Fruit fly (Drosophila melanogaster) whole organism, embryonic: ENCODE results near the gene CG7203.

ENCODE experiments used
- Antp ChIP-seq: fragments of 200-800 bp; sonication (Bioruptor generic); optimal IDR thresholded peaks from 3 replicates; lab custom pipeline; 2016; ENCODE audit warnings: missing biosample characterization, missing genetic modification characterization
- BEAF-32 ChIP-seq: fragments of 200-800 bp; sonication (Bioruptor generic); optimal IDR thresholded peaks from 3 replicates; lab custom pipeline; 2017; ENCODE audit warnings: missing biosample characterization, missing genetic modification characterization, mild to moderate bottlenecking, moderate library complexity, missing genetic modification reagents
- Blimp-1 ChIP-seq: fragments of 200-800 bp; sonication (Bioruptor generic); optimal IDR thresholded peaks from 3 replicates; lab custom pipeline; 2018; ENCODE audit warnings: missing biosample characterization, missing genetic modification characterization, mild to moderate bottlenecking, moderate library complexity, missing genetic modification reagents
- CG10209 ChIP-seq: fragments of 200-800 bp; sonication (Bioruptor generic); optimal IDR thresholded peaks from 3 replicates; lab custom pipeline; 2017; ENCODE audit warnings: missing biosample characterization, mild to moderate bottlenecking, missing genetic modification characterization, missing genetic modification reagents
- CG10565 ChIP-seq: fragments of 200-800 bp; sonication (Bioruptor generic); optimal IDR thresholded peaks from 3 replicates; lab custom pipeline; 2016; ENCODE audit warnings: missing biosample characterization, mild to moderate bottlenecking, missing genetic modification characterization
- CG11504 ChIP-seq: fragments of 200-800 bp; sonication (Bioruptor generic); optimal IDR thresholded peaks from 3 replicates; lab custom pipeline; 2019; ENCODE audit warnings: missing biosample characterization, mild to moderate bottlenecking, missing genetic modification characterization, moderate library complexity
- CG12769 ChIP-seq: fragments of 200-800 bp; sonication (Bioruptor generic); optimal IDR thresholded peaks from 2 replicates; lab custom pipeline; 2019; ENCODE audit warnings: missing biosample characterization, mild to moderate bottlenecking, missing genetic modification characterization, moderate library complexity
- CG12942 ChIP-seq: fragments of 200-800 bp; sonication (Bioruptor generic); optimal IDR thresholded peaks from 3 replicates; lab custom pipeline; 2016; ENCODE audit warnings: missing biosample characterization, missing genetic modification characterization
- CG17802 ChIP-seq: fragments of 200-800 bp; sonication (Bioruptor generic); optimal IDR thresholded peaks from 2 replicates; lab custom pipeline; 2018; ENCODE audit warnings: missing biosample characterization, mild to moderate bottlenecking, missing genetic modification characterization, moderate library complexity
- CG30431 ChIP-seq: fragments of 200-800 bp; sonication (Bioruptor generic); optimal IDR thresholded peaks from 2 replicates; lab custom pipeline; 2017; ENCODE audit warnings: missing biosample characterization, missing genetic modification characterization
- CG31224 ChIP-seq: fragments of 200-800 bp; sonication (Bioruptor generic); IDR thresholded peaks from 2 replicates; pipeline ENCODE4 v1.3.6; 2022; ENCODE audit warnings: missing biosample characterization, missing genetic modification characterization
- CG3163 ChIP-seq: fragments of 200-800 bp; sonication (Bioruptor generic); optimal IDR thresholded peaks from 3 replicates; lab custom pipeline; 2016; ENCODE audit warnings: missing biosample characterization, missing genetic modification characterization
- CG6791 ChIP-seq: fragments of 200-800 bp; sonication (Bioruptor generic); IDR thresholded peaks from 3 replicates; pipeline ENCODE4 v1.3.6; 2022; ENCODE audit warnings: missing biosample characterization, missing genetic modification characterization; ENCODE audit not compliant: partially characterized antibody
- CG7745 ChIP-seq: fragments of 200-800 bp; sonication (Bioruptor generic); optimal IDR thresholded peaks from 2 replicates; lab custom pipeline; 2018; ENCODE audit warnings: missing biosample characterization, mild to moderate bottlenecking, missing genetic modification characterization, moderate library complexity
- CG7987 ChIP-seq: fragments of 200-800 bp; sonication (Bioruptor generic); optimal IDR thresholded peaks from 2 replicates; lab custom pipeline; 2018; ENCODE audit warnings: missing biosample characterization, mild to moderate bottlenecking, missing genetic modification characterization, moderate library complexity
- CG8290 ChIP-seq, 3 experiments: fragments of 200-800 bp; sonication (Bioruptor generic); optimal IDR thresholded peaks; 2 replicates each; lab custom pipeline; 2016 to 2019; ENCODE audit warnings: missing biosample characterization in 3 of 3, missing genetic modification characterization in 3 of 3, mild to moderate bottlenecking in 2 of 3, moderate library complexity in 1 of 3
- CG9797 ChIP-seq: fragments of 200-800 bp; sonication (Bioruptor generic); optimal IDR thresholded peaks from 3 replicates; lab custom pipeline; 2018; ENCODE audit warnings: missing biosample characterization, mild to moderate bottlenecking, missing genetic modification characterization
- CHES-1-like ChIP-seq: fragments of 200-800 bp; sonication (Bioruptor generic); optimal IDR thresholded peaks from 2 replicates; lab custom pipeline; 2016; ENCODE audit warnings: missing biosample characterization, missing genetic modification characterization
- Elba2 ChIP-seq: fragments of 200-800 bp; sonication (Bioruptor generic); optimal IDR thresholded peaks from 3 replicates; lab custom pipeline; 2016; ENCODE audit warnings: missing biosample characterization, missing genetic modification characterization
- Hand ChIP-seq: fragments of 200-800 bp; sonication (Bioruptor generic); optimal IDR thresholded peaks from 2 replicates; lab custom pipeline; 2017; ENCODE audit warnings: mild to moderate bottlenecking, missing biosample characterization, missing genetic modification reagents, missing genetic modification characterization
- MTF-1 ChIP-seq: fragments of 200-800 bp; sonication (Bioruptor generic); optimal IDR thresholded peaks from 2 replicates; lab custom pipeline; 2018; ENCODE audit warnings: missing biosample characterization, mild to moderate bottlenecking, missing genetic modification characterization, borderline replicate concordance
- Nf-YA ChIP-seq: fragments of 200-800 bp; sonication (Bioruptor generic); IDR thresholded peaks from 2 replicates; pipeline ENCODE4 v1.3.6; 2022; ENCODE audit warnings: missing biosample characterization, missing genetic modification characterization
- Ravus ChIP-seq: fragments of 200-800 bp; sonication (Bioruptor generic); IDR thresholded peaks from 2 replicates; pipeline ENCODE4 v1.3.6; 2022; ENCODE audit warnings: missing biosample characterization, missing genetic modification characterization
- Side ChIP-seq: fragments of 200-800 bp; sonication (Bioruptor generic); optimal IDR thresholded peaks from 2 replicates; lab custom pipeline; 2016; ENCODE audit warnings: missing biosample characterization, missing genetic modification characterization
- caup ChIP-seq: fragments of 200-800 bp; sonication (Bioruptor generic); optimal IDR thresholded peaks from 3 replicates; lab custom pipeline; 2017; ENCODE audit warnings: missing biosample characterization, mild to moderate bottlenecking, missing genetic modification characterization, moderate library complexity; ENCODE audit not compliant: severe bottlenecking
- chm ChIP-seq: fragments of 200-800 bp; sonication (Bioruptor generic); IDR thresholded peaks from 2 replicates; pipeline ENCODE4 v1.3.6; 2022; ENCODE audit warnings: missing biosample characterization, missing genetic modification characterization
- ewg ChIP-seq: fragments of 200-800 bp; sonication (Bioruptor generic); optimal IDR thresholded peaks from 3 replicates; lab custom pipeline; 2017; ENCODE audit warnings: mild to moderate bottlenecking, missing biosample characterization, missing genetic modification reagents, missing genetic modification characterization
- eyg ChIP-seq: fragments of 200-800 bp; sonication (Bioruptor generic); optimal IDR thresholded peaks from 3 replicates; lab custom pipeline; 2016; ENCODE audit warnings: missing biosample characterization, missing genetic modification characterization
- gcm2 ChIP-seq: fragments of 200-800 bp; sonication (Bioruptor generic); optimal IDR thresholded peaks from 2 replicates; lab custom pipeline; 2016; ENCODE audit warnings: missing biosample characterization, missing genetic modification characterization
- inv ChIP-seq: fragments of 200-800 bp; sonication (Bioruptor generic); IDR thresholded peaks from 2 replicates; pipeline ENCODE4 v1.3.6; 2022; ENCODE audit warnings: missing biosample characterization, missing genetic modification characterization; ENCODE audit not compliant: partially characterized antibody
- jumu ChIP-seq: fragments of 200-800 bp; sonication (Bioruptor generic); optimal IDR thresholded peaks from 3 replicates; lab custom pipeline; 2016; ENCODE audit warnings: missing biosample characterization, missing genetic modification characterization
- kah ChIP-seq: fragments of 200-800 bp; sonication (Bioruptor generic); optimal IDR thresholded peaks from 2 replicates; lab custom pipeline; 2018; ENCODE audit warnings: missing biosample characterization, mild to moderate bottlenecking, missing genetic modification characterization
- lov ChIP-seq, 2 experiments: fragments of 200-800 bp in 1 of 2; fragments of >200 bp in 1 of 2; sonication (Bioruptor generic) in 1 of 2; IDR thresholded peaks in 1 of 2; optimal IDR thresholded peaks in 1 of 2; 2 replicates in 1 of 2; 3 replicates in 1 of 2; pipeline versions ENCODE4 v1.3.6 to Lab custom; 2017 to 2022; ENCODE audit warnings: missing biosample characterization in 1 of 2, missing genetic modification characterization in 1 of 2
- psq ChIP-seq: fragments of 200-800 bp; sonication (Bioruptor generic); optimal IDR thresholded peaks from 2 replicates; lab custom pipeline; 2017; ENCODE audit warnings: missing biosample characterization, missing genetic modification characterization
- sc ChIP-seq, 3 experiments: fragments of >200 bp in 2 of 3; fragments of 200-800 bp in 1 of 3; sonication (Bioruptor generic) in 1 of 3; optimal IDR thresholded peaks; 2 replicates in 2 of 3; 3 replicates in 1 of 3; lab custom pipeline; 2017; ENCODE audit warnings: mild to moderate bottlenecking in 1 of 3, missing biosample characterization in 1 of 3, missing genetic modification characterization in 1 of 3, missing genetic modification reagents in 1 of 3
- sim ChIP-seq: fragments of 200-800 bp; sonication (Bioruptor generic); IDR thresholded peaks from 2 replicates; pipeline ENCODE4 v1.3.6; 2022; ENCODE audit warnings: missing biosample characterization, missing genetic modification characterization
- unpg ChIP-seq: fragments of 200-800 bp; sonication (Bioruptor generic); optimal IDR thresholded peaks from 3 replicates; lab custom pipeline; 2018; ENCODE audit warnings: missing biosample characterization, mild to moderate bottlenecking, missing genetic modification characterization, moderate library complexity

Gene CG7203

DNA sequence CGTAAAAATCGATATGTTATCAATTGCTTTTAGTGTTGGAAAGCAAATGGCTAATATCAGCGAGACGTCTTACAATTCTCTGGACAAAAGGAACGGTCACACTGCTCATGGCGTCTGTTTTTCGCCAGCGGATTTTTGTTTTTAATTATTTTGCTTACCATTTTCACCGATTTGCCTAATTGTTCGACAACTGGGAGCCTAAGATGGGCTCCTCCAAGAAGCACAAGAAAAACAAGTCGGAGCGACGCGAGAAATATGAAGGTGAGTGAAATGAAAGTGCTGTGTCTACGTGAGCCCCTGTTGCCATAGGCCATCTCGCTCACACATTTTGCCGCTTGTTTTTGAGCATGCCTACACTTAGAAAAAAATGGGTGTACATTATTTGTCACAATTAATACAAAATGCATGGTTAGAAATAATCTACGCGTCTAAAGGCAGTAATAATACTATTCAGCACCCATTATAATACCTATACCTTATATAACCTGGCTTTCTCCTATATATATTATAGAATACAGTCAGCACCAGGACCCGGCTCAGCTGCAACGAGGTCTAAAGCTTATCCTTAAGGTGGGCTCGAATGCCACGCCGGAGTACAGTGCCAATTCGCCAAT lies 29.9 kb upstream of the CG7203 start, which contains the start of gene Brd7-9 (continued):
- TF ChIP-seq CG7745: no peak
- peak; percentile 69 for TF ChIP-seq Side
- TF ChIP-seq chm: peak; percentile 92
- TF ChIP-seq CG17802 (tag; lab: Kevin White, UChicago): no peak
- TF ChIP-seq Blimp-1 (GFP tag; lab: Kevin White, UChicago): peak; percentile 71
- peak; percentile 50 for TF ChIP-seq eyg
- TF ChIP-seq Elba2 (GFP tag; lab: Kevin White, UChicago): no peak
- TF ChIP-seq caup (GFP tag; lab: Kevin White, UChicago): peak; percentile 78
- TF ChIP-seq CG8290 (GFP tag; optimal IDR thresholded peaks at IDR 0.05; lab: Kevin White, UChicago): peak; percentile 48
- peak in 1 of 2 experiments; percentile 87 for TF ChIP-seq CG8290 (tag; optimal IDR thresholded peaks at IDR 0.05; lab: Kevin White, UChicago)
- peak; percentile 65 for TF ChIP-seq jumu (GFP tag; lab: Kevin White, UChicago)
- TF ChIP-seq CG10565 (GFP tag; lab: Kevin White, UChicago): no peak
- TF ChIP-seq unpg (GFP tag; lab: Kevin White, UChicago): peak; percentile 81
- peak; percentile 37; the same call in 1 of the 2 replicates for TF ChIP-seq Nf-YA (GFP tag; lab: Robert Waterston, UW)
- TF ChIP-seq Antp (GFP tag; lab: Kevin White, UChicago): peak; percentile 52
- TF ChIP-seq sim (GFP tag; lab: Robert Waterston, UW): peak; percentile 67
- TF ChIP-seq CG10209 (GFP tag; lab: Kevin White, UChicago): peak; percentile 68
- no peak for TF ChIP-seq psq (GFP tag; lab: Kevin White, UChicago)
- no peak for TF ChIP-seq CG6791 (GFP tag; lab: Robert Waterston, UW)
- TF ChIP-seq ewg (GFP tag; lab: Kevin White, UChicago): peak; percentile 56
- TF ChIP-seq MTF-1 (GFP tag; lab: Kevin White, UChicago): peak; percentile 55
- TF ChIP-seq lov (optimal IDR thresholded peaks at IDR 0.05; lab: Kevin White, UChicago): no peak
- peak; percentile 74; the same call in 2 of the 3 replicates for TF ChIP-seq lov (GFP tag; IDR thresholded peaks at IDR 0.05; lab: Robert Waterston, UW)
- TF ChIP-seq CG3163 (GFP tag; lab: Kevin White, UChicago): peak; percentile 13

DNA sequence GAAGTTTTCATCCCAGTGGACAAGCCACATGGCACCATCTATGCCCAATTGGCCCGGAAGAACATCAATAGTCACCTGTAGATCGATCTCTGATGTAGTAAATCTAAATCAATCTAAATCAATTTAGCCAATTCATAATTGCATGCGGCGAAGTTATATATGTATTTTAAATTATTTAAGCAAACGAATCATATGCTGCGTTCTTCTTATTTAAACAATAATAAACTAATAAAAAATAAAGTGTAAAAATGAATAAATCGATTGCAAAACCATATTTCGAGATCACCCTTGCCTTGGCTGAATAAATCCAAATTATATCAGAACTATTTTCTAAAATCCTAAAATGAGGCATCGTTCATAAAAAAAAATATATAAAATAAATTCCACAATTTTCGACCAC lies 28.2 kb upstream of the CG7203 start, which contains the start of gene CG7164:
TSS of gene CG7164 (plus strand) at position 301 of the 400 bp plus-strand sequence.
- no peak for TF ChIP-seq sc (optimal IDR thresholded peaks at IDR 0.05; lab: Kevin White, UChicago)
- TF ChIP-seq sc (GFP tag; optimal IDR thresholded peaks at IDR 0.05; lab: Kevin White, UChicago): no peak
- no peak for TF ChIP-seq Hand
- TF ChIP-seq CG7987: no peak
- no peak for TF ChIP-seq CG11504
- TF ChIP-seq gcm2: no peak
- no peak for TF ChIP-seq CG30431 (GFP tag; lab: Kevin White, UChicago)
- no peak for TF ChIP-seq CG12769 (tag; lab: Kevin White, UChicago)
- no peak for TF ChIP-seq CHES-1-like (GFP tag; lab: Kevin White, UChicago)
- no peak for TF ChIP-seq CG9797
- TF ChIP-seq CG12942 (GFP tag; lab: Kevin White, UChicago): no peak
- no peak for TF ChIP-seq CG31224 (GFP tag; lab: Robert Waterston, UW)
- TF ChIP-seq inv (GFP tag; lab: Robert Waterston, UW): no peak
- no peak for TF ChIP-seq Ravus (GFP tag; lab: Robert Waterston, UW)
- TF ChIP-seq BEAF-32 (GFP tag; lab: Kevin White, UChicago): no peak
- TF ChIP-seq kah (GFP tag; lab: Kevin White, UChicago): no peak
- TF ChIP-seq, all 482 proteins: peak for 0
